Fruit fly (Drosophila melanogaster) whole organism, wandering third instar larva: Measurements from ENCODE around the gene Ras64B.
A peak's percentile ranks its signal among the peaks of the same experiment; 100 is the strongest.

Experiments
- Abd-B ChIP-seq: fragments of >200 bp; optimal IDR thresholded peaks from 2 replicates; lab custom pipeline; 2017; ENCODE audit warnings: missing biosample characterization, missing genetic modification characterization
- CrebA ChIP-seq: fragments of 200-800 bp; sonication (Bioruptor generic); optimal IDR thresholded peaks from 2 replicates; lab custom pipeline; 2016; ENCODE audit warnings: missing biosample characterization, mild to moderate bottlenecking, missing genetic modification characterization, borderline replicate concordance
- HLH106 ChIP-seq: fragments of 200-800 bp; optimal IDR thresholded peaks from 3 replicates; lab custom pipeline; 2019; ENCODE audit warnings: missing biosample characterization, mild to moderate bottlenecking, missing genetic modification characterization, moderate library complexity
- brk ChIP-seq: fragments of 200-800 bp; sonication (Bioruptor generic); optimal IDR thresholded peaks from 2 replicates; lab custom pipeline; 2016; ENCODE audit warnings: missing biosample characterization, mild to moderate bottlenecking, missing genetic modification characterization
- h ChIP-seq: fragments of 200-800 bp; sonication (Bioruptor generic); optimal IDR thresholded peaks from 3 replicates; lab custom pipeline; 2016; ENCODE audit warnings: missing biosample characterization, mild to moderate bottlenecking, missing genetic modification characterization
- pan ChIP-seq: fragments of >200 bp; optimal IDR thresholded peaks from 2 replicates; lab custom pipeline; 2017
- psq ChIP-seq: fragments of 200-800 bp; sonication (Bioruptor generic); optimal IDR thresholded peaks from 3 replicates; lab custom pipeline; 2017; ENCODE audit warnings: missing biosample characterization, mild to moderate bottlenecking, missing genetic modification characterization, moderate library complexity
- usp ChIP-seq: fragments of >200 bp; optimal IDR thresholded peaks from 2 replicates; lab custom pipeline; 2017; ENCODE audit warnings: missing biosample characterization, missing genetic modification characterization

- TF ChIP-seq Abd-B (GFP tag; lab: Kevin White, UChicago) = no peak
- TF ChIP-seq h (GFP tag; lab: Kevin White, UChicago) = no peak
- TF ChIP-seq CrebA (GFP tag; lab: Kevin White, UChicago) = no peak
- TF ChIP-seq HLH106 (tag; lab: Kevin White, UChicago) = no peak
- no peak for TF ChIP-seq psq (GFP tag; lab: Kevin White, UChicago)
- peak; percentile 13 for TF ChIP-seq brk
- TF ChIP-seq usp = no peak
- TF ChIP-seq pan (lab: Kevin White, UChicago) = no peak
Measured at dm6 chr3L:4116490-4117367, 22.1 kb upstream of the Ras64B start.
